Worm (Caenorhabditis elegans) whole organism, late embryonic: ENCODE measurements around the gene cdc-25.4.

Source experiments
- C08G9.2 ChIP-seq: sonication (generic microtip); optimal IDR thresholded peaks from 2 replicates; lab custom pipeline; 2016; ENCODE audit warnings: mild to moderate bottlenecking, missing genetic modification characterization, moderate library complexity, missing compliant biosample characterization
- T23F11.4 ChIP-seq: fragments of 200-800 bp; sonication (Bioruptor generic); optimal IDR thresholded peaks from 2 replicates; lab custom pipeline; 2018; ENCODE audit warnings: mild to moderate bottlenecking, missing genetic modification characterization, missing compliant biosample characterization
- Y22D7AL.16 ChIP-seq: sonication (generic microtip); optimal IDR thresholded peaks from 2 replicates; lab custom pipeline; 2016; ENCODE audit warnings: missing genetic modification characterization, missing compliant biosample characterization
- ceh-18 ChIP-seq: sonication (generic microtip); optimal IDR thresholded peaks from 2 replicates; lab custom pipeline; 2016; ENCODE audit warnings: missing genetic modification characterization, missing compliant biosample characterization
- ceh-19 ChIP-seq: fragments of 200-800 bp; sonication (Bioruptor generic); optimal IDR thresholded peaks from 2 replicates; lab custom pipeline; 2018; ENCODE audit warnings: mild to moderate bottlenecking, missing genetic modification characterization, missing compliant biosample characterization
- ceh-24 ChIP-seq: sonication (generic microtip); optimal IDR thresholded peaks from 2 replicates; lab custom pipeline; 2016; ENCODE audit warnings: mild to moderate bottlenecking, missing genetic modification characterization, missing compliant biosample characterization
- ceh-30 ChIP-seq: fragments of 150-350 bp; optimal IDR thresholded peaks from 2 replicates; lab custom pipeline; 2014; ENCODE audit warnings: missing biosample characterization, missing genetic modification characterization
- ceh-31 ChIP-seq: sonication (generic microtip); optimal IDR thresholded peaks from 2 replicates; lab custom pipeline; 2016; ENCODE audit warnings: missing genetic modification characterization, missing compliant biosample characterization
- ceh-34 ChIP-seq: sonication (generic microtip); optimal IDR thresholded peaks from 2 replicates; lab custom pipeline; 2016; ENCODE audit warnings: mild to moderate bottlenecking, missing genetic modification characterization, missing compliant biosample characterization
- ceh-48 ChIP-seq: sonication (generic microtip); optimal IDR thresholded peaks from 2 replicates; lab custom pipeline; 2016; ENCODE audit warnings: missing genetic modification characterization, inconsistent platforms, missing compliant biosample characterization
- ceh-9 ChIP-seq: sonication (generic microtip); optimal IDR thresholded peaks from 2 replicates; lab custom pipeline; 2016; ENCODE audit warnings: mild to moderate bottlenecking, missing genetic modification characterization, inconsistent platforms, missing compliant biosample characterization
- che-1 ChIP-seq: sonication (generic microtip); optimal IDR thresholded peaks from 2 replicates; lab custom pipeline; 2016; ENCODE audit warnings: mild to moderate bottlenecking, missing genetic modification characterization, missing compliant biosample characterization
- dmd-4 ChIP-seq: sonication (generic microtip); optimal IDR thresholded peaks from 2 replicates; lab custom pipeline; 2016; ENCODE audit warnings: borderline replicate concordance, missing genetic modification characterization, missing compliant biosample characterization
- dve-1 ChIP-seq: sonication (generic microtip); optimal IDR thresholded peaks from 2 replicates; lab custom pipeline; 2017; ENCODE audit warnings: antibody characterized with exemption, mild to moderate bottlenecking, missing genetic modification characterization, missing compliant biosample characterization
- elt-2 ChIP-seq: sonication (generic microtip); optimal IDR thresholded peaks from 2 replicates; lab custom pipeline; 2016; ENCODE audit warnings: missing genetic modification reagents, missing genetic modification characterization, missing compliant biosample characterization
- ets-4 ChIP-seq: sonication (generic microtip); optimal IDR thresholded peaks from 2 replicates; lab custom pipeline; 2016; ENCODE audit warnings: missing genetic modification characterization, missing compliant biosample characterization
- fkh-10 ChIP-seq: fragments of 150-350 bp; optimal IDR thresholded peaks from 2 replicates; lab custom pipeline; 2014; ENCODE audit warnings: missing biosample characterization, missing genetic modification reagents, missing genetic modification characterization
- gmeb-2 ChIP-seq: sonication (generic microtip); optimal IDR thresholded peaks from 2 replicates; lab custom pipeline; 2016; ENCODE audit warnings: missing genetic modification characterization, inconsistent platforms, missing compliant biosample characterization
- hlh-13 ChIP-seq: fragments of 200-800 bp; sonication (Bioruptor generic); optimal IDR thresholded peaks from 2 replicates; lab custom pipeline; 2018; ENCODE audit warnings: mild to moderate bottlenecking, missing genetic modification characterization, missing compliant biosample characterization
- hlh-30 ChIP-seq: sonication (generic microtip); optimal IDR thresholded peaks from 2 replicates; lab custom pipeline; 2017; ENCODE audit warnings: antibody characterized with exemption, missing genetic modification characterization, missing compliant biosample characterization; ENCODE audit not compliant: insufficient read depth
- hlh-6 ChIP-seq: sonication (generic microtip); optimal IDR thresholded peaks from 2 replicates; lab custom pipeline; 2016; ENCODE audit warnings: missing genotype, missing genetic modification characterization, missing compliant biosample characterization
- hlh-8 ChIP-seq: sonication (generic microtip); optimal IDR thresholded peaks from 2 replicates; lab custom pipeline; 2016; ENCODE audit warnings: missing genotype, missing genetic modification characterization, missing compliant biosample characterization
- lin-11 ChIP-seq: fragments of 200-800 bp; sonication (Bioruptor generic); optimal IDR thresholded peaks from 2 replicates; lab custom pipeline; 2018; ENCODE audit warnings: mild to moderate bottlenecking, missing genetic modification characterization, missing compliant biosample characterization
- mec-3 ChIP-seq: sonication (generic microtip); optimal IDR thresholded peaks from 2 replicates; lab custom pipeline; 2016; ENCODE audit warnings: borderline replicate concordance, missing genetic modification characterization, missing compliant biosample characterization
- nfya-1 ChIP-seq: sonication (generic microtip); optimal IDR thresholded peaks from 2 replicates; lab custom pipeline; 2017; ENCODE audit warnings: missing genetic modification characterization, mild to moderate bottlenecking, missing compliant biosample characterization, antibody characterized with exemption, moderate library complexity
- nhr-232 ChIP-seq: sonication (generic microtip); optimal IDR thresholded peaks from 2 replicates; lab custom pipeline; 2016; ENCODE audit warnings: missing genetic modification characterization, missing compliant biosample characterization
- npax-4 ChIP-seq: sonication (generic microtip); optimal IDR thresholded peaks from 2 replicates; lab custom pipeline; 2016; ENCODE audit warnings: missing genetic modification characterization, missing compliant biosample characterization
- odd-2 ChIP-seq: sonication (generic microtip); optimal IDR thresholded peaks from 2 replicates; lab custom pipeline; 2017; ENCODE audit warnings: antibody characterized with exemption, mild to moderate bottlenecking, missing genetic modification characterization, missing compliant biosample characterization
- pag-3 ChIP-seq: sonication (generic microtip); optimal IDR thresholded peaks from 2 replicates; lab custom pipeline; 2016; ENCODE audit warnings: missing compliant biosample characterization, missing genetic modification characterization, borderline replicate concordance
- pat-9 ChIP-seq: fragments of 200-800 bp; sonication (Bioruptor generic); optimal IDR thresholded peaks from 2 replicates; lab custom pipeline; 2018; ENCODE audit warnings: mild to moderate bottlenecking, missing genetic modification characterization, moderate library complexity, missing compliant biosample characterization
- pax-1 ChIP-seq: fragments of 150-350 bp; optimal IDR thresholded peaks from 2 replicates; lab custom pipeline; 2014; ENCODE audit warnings: missing biosample characterization, missing genetic modification characterization
- pha-2 ChIP-seq: sonication (generic microtip); optimal IDR thresholded peaks from 2 replicates; lab custom pipeline; 2017; ENCODE audit warnings: mild to moderate bottlenecking, missing genetic modification characterization, missing compliant biosample characterization
- pha-4 ChIP-seq: fragments of 150-350 bp; optimal IDR thresholded peaks from 2 replicates; lab custom pipeline; 2018; ENCODE audit warnings: missing biosample characterization, missing genetic modification reagents, missing genetic modification characterization
- pqm-1 ChIP-seq: sonication (generic microtip); optimal IDR thresholded peaks from 2 replicates; lab custom pipeline; 2016; ENCODE audit warnings: missing genetic modification characterization, missing compliant biosample characterization
- ref-2 ChIP-seq: sonication (generic microtip); optimal IDR thresholded peaks from 2 replicates; lab custom pipeline; 2016; ENCODE audit warnings: missing genetic modification characterization, missing compliant biosample characterization
- sdc-2 ChIP-seq: sonication (generic microtip); optimal IDR thresholded peaks from 2 replicates; lab custom pipeline; 2016; ENCODE audit warnings: missing genotype, missing genetic modification characterization, missing compliant biosample characterization
- sox-2 ChIP-seq: fragments of 200-800 bp; sonication (Bioruptor generic); IDR thresholded peaks from 2 replicates; pipeline ENCODE4 v1.3.6; 2022; ENCODE audit warnings: missing genetic modification reagents, missing genetic modification characterization, missing compliant biosample characterization
- tbx-2 ChIP-seq: sonication (generic microtip); optimal IDR thresholded peaks from 2 replicates; lab custom pipeline; 2016; ENCODE audit warnings: missing genetic modification characterization, missing compliant biosample characterization
- unc-3 ChIP-seq, 2 experiments: fragments of 200-800 bp in 1 of 2; sonication (Bioruptor generic) in 1 of 2; sonication (generic microtip) in 1 of 2; conservative IDR thresholded peaks in 1 of 2; optimal IDR thresholded peaks in 1 of 2; 2 replicates each; pipeline versions ENCODE4 v1.3.6 to Lab custom; 2016 to 2022; ENCODE audit warnings: missing compliant biosample characterization in 2 of 2, missing genetic modification characterization in 2 of 2, missing genetic modification reagents in 1 of 2
- unc-55 ChIP-seq: sonication (generic microtip); optimal IDR thresholded peaks from 2 replicates; lab custom pipeline; 2017; ENCODE audit warnings: missing biosample characterization, missing genetic modification reagents, missing genetic modification characterization
- unc-86 ChIP-seq: sonication (generic microtip); optimal IDR thresholded peaks from 2 replicates; lab custom pipeline; 2016; ENCODE audit warnings: missing genetic modification characterization, missing compliant biosample characterization

The cdc-25.4 gene

ce11 chrII:10168905-10169782, 20.1 kb downstream of the cdc-25.4 start, which contains the start of gene daf-19 (continued):
- no peak for TF ChIP-seq pax-1 (tag; lab: Kevin White, UChicago)
- TF ChIP-seq unc-3 (GFP tag; conservative IDR thresholded peaks at IDR 0.05; lab: Robert Waterston, UW) = 0 out of 2 replicates have a peak, but pooled peaks have one; percentile 8
- TF ChIP-seq unc-3 (tag; optimal IDR thresholded peaks at IDR 0.05; lab: Kevin White, UChicago) = no peak
- TF ChIP-seq npax-4 = no peak
- peak; percentile 54 for TF ChIP-seq ets-4 (tag; lab: Kevin White, UChicago)
- TF ChIP-seq hlh-13 (GFP tag; lab: Kevin White, UChicago) = peak; percentile 45
- peak; percentile 76 for TF ChIP-seq sdc-2
- no peak for TF ChIP-seq unc-55 (GFP tag; lab: Kevin White, UChicago)
- 0 out of 2 replicates have a peak, but pooled peaks have one; percentile 24 for TF ChIP-seq sox-2 (GFP tag; lab: Robert Waterston, UW)
- peak; percentile 61 for TF ChIP-seq ceh-34 (tag; lab: Kevin White, UChicago)
- no peak for TF ChIP-seq ceh-9 (tag; lab: Kevin White, UChicago)
- peak; percentile 52 for TF ChIP-seq dmd-4 (tag; lab: Kevin White, UChicago)
- TF ChIP-seq nfya-1 (tag; lab: Kevin White, UChicago) = peak; percentile 79
- TF ChIP-seq ceh-18 (tag; lab: Kevin White, UChicago) = peak; percentile 87
- peak; percentile 29 for TF ChIP-seq che-1 (tag; lab: Kevin White, UChicago)
- no peak for TF ChIP-seq nhr-232 (tag; lab: Kevin White, UChicago)
- no peak for TF ChIP-seq hlh-30 (tag; lab: Kevin White, UChicago)
- peak; percentile 72 for TF ChIP-seq ceh-30
- TF ChIP-seq pat-9 (tag; lab: Kevin White, UChicago) = no peak
- peak; percentile 91 for TF ChIP-seq tbx-2 (tag; lab: Kevin White, UChicago)
- no peak for TF ChIP-seq pqm-1 (tag; lab: Kevin White, UChicago)
- TF ChIP-seq dve-1 = peak; percentile 55
- TF ChIP-seq pag-3 (tag; lab: Kevin White, UChicago) = no peak
- no peak for TF ChIP-seq ceh-24 (tag; lab: Kevin White, UChicago)
- TF ChIP-seq C08G9.2 (tag; lab: Kevin White, UChicago) = peak; percentile 50
- peak; percentile 88 for TF ChIP-seq ceh-19 (GFP tag; lab: Kevin White, UChicago)
- peak; percentile 9 for TF ChIP-seq unc-86 (tag; lab: Kevin White, UChicago)
- TF ChIP-seq hlh-6 (tag; lab: Kevin White, UChicago) = peak; percentile 90
- peak; percentile 69 for TF ChIP-seq T23F11.4 (GFP tag; lab: Kevin White, UChicago)
- TF ChIP-seq elt-2 (tag; lab: Kevin White, UChicago) = peak; percentile 30
- TF ChIP-seq pha-2 (tag; lab: Kevin White, UChicago) = peak; percentile 68
- TF ChIP-seq ceh-48 (tag; lab: Kevin White, UChicago) = peak; percentile 74
- peak; percentile 74 for TF ChIP-seq hlh-8 (tag; lab: Kevin White, UChicago)
- peak; percentile 46 for TF ChIP-seq Y22D7AL.16 (tag; lab: Kevin White, UChicago)
- peak; percentile 45 for TF ChIP-seq gmeb-2 (tag; lab: Kevin White, UChicago)
- peak; percentile 84 for TF ChIP-seq ceh-31 (tag; lab: Kevin White, UChicago)
- no peak for TF ChIP-seq lin-11
- no peak for TF ChIP-seq odd-2 (tag; lab: Kevin White, UChicago)
- no peak for TF ChIP-seq fkh-10 (GFP tag; lab: Kevin White, UChicago)
- no peak for TF ChIP-seq pha-4 (tag; lab: Kevin White, UChicago)
- TF ChIP-seq mec-3 (tag; lab: Kevin White, UChicago) = no peak
- TF ChIP-seq ref-2 = peak; percentile 79
